Fruit fly (Drosophila melanogaster): Measurements from ENCODE around the gene CG11286.

The CG11286 gene

DNA sequence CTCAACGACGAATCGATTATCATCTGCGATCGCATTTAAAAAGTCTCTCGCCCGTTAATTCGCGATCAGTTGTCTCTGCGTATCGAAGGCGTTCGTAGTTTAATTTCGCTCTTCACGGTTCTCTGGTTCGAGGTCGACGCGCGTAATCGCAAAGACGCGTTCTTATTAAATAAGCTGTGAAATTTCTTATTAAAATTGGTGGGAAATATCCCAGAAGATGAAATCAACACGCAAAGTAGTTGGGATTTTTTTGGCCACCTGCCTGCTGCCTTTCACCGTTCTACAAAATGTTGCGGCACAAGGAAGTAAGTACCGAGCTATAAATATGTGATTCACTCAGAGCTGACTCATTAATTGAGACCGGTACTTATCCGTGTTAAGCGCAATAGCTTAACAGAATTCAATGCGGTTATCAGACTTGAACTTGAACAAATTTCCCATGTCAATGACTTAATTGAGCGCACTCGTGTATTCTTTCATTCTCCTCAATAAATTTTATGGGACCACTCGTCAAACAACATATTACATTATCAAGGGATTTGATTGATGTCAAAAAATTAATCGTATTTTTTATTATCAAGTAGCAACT, 10.5 kb downstream of the CG11286 start:
- TF ChIP-seq chinmo (GFP tag; IDR thresholded peaks at IDR 0.05; ENCODE audit: partially characterized antibody) (0 out of 4 replicates have a peak, but pooled peaks have one; percentile 42), crol (GFP tag; IDR thresholded peaks at IDR 0.05) (no peak), CG34376 (GFP tag; optimal IDR thresholded peaks at IDR 0.05) (peak; percentile 22)

- no peak for TF ChIP-seq CG8089 (GFP tag; optimal IDR thresholded peaks at IDR 0.05)
- no peak for TF ChIP-seq Camta (GFP tag; optimal IDR thresholded peaks at IDR 0.05)
- TF ChIP-seq twi (tag; optimal IDR thresholded peaks at IDR 0.05): no peak
- no peak for TF ChIP-seq ssp (GFP tag; IDR thresholded peaks at IDR 0.05)
- no peak for TF ChIP-seq CG7786 (GFP tag; optimal IDR thresholded peaks at IDR 0.05)
- TF ChIP-seq bowl (GFP tag; IDR thresholded peaks at IDR 0.05): no peak
- TF ChIP-seq dm (GFP tag; optimal IDR thresholded peaks at IDR 0.05): no peak
- no peak for TF ChIP-seq HLHmδ (GFP tag; optimal IDR thresholded peaks at IDR 0.05)
- no peak for TF ChIP-seq CTCF (GFP tag; optimal IDR thresholded peaks at IDR 0.05)
These were observed 12.1 kb downstream of the CG11286 start, which contains the start of gene Sp7 for dm6 chr3R:7759486-7759885. Sp7 (plus strand) TSS chr3R:7759786.

DNA sequence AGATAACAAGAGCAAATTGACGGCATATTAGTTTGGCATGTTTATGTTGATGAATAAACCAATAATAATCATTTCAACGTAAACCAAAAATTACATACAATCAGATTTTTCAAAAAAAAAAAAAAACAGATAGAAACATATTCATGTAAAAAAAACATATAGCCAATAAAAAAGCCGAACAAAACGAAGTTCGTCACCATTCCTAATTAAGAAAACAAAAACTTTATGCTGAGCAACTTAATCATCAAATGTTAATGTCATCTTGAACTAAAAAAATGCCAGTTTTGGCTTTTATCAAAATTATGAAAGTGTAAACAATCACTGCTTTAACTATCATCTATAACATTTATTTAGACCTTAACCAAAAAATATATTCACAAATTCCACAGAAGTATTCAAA, 13.7 kb downstream of the CG11286 start, which contains the start of gene CG10919:
TSS of gene CG10919 (plus strand) at position 301 of the 400 bp plus-strand sequence.
- TF ChIP-seq CG17328 (GFP tag; IDR thresholded peaks at IDR 0.05) (no peak), run (tag; optimal IDR thresholded peaks at IDR 0.05) (no peak), CG1529 (GFP tag; optimal IDR thresholded peaks at IDR 0.05) (no peak), Ssrp (tag; optimal IDR thresholded peaks at IDR 0.05) (no peak), dmrt99B (tag; optimal IDR thresholded peaks at IDR 0.05) (no peak), pfk (GFP tag; optimal IDR thresholded peaks at IDR 0.05) (no peak), HmgZ (tag; optimal IDR thresholded peaks at IDR 0.05) (no peak), hkb (optimal IDR thresholded peaks at IDR 0.05) (no peak), hkb (GFP tag; IDR thresholded peaks at IDR 0.05) (no peak), gce (GFP tag; IDR thresholded peaks at IDR 0.05) (no peak), lov (optimal IDR thresholded peaks at IDR 0.05) (no peak), lov (GFP tag; IDR thresholded peaks at IDR 0.05) (no peak), CG7357 (GFP tag; IDR thresholded peaks at IDR 0.05) (no peak), CG2120 (GFP tag; optimal IDR thresholded peaks at IDR 0.05) (no peak), sna (GFP tag; IDR thresholded peaks at IDR 0.05; ENCODE audit: partially characterized antibody) (no peak)

DNA sequence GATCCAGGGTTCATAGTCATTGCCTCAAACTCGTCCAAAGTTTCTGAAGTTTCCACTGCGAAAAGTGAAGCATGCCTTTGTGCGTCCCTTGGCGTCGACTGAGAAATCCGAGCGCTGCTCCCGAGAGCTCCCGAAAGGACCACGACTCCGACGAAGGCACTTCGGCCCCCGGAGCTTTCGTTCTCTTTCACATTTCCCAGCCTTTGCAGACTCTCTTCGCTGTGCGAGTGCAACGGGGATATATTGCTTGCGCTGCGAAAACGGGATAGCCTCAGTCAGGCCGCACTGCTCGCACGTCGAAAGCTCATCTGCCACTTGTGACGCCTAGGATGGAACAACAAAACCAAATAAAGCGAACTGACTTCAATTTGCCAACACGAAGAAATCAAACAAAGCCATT, 18.0 kb downstream of the CG11286 start:
- TF ChIP-seq CG2199 (GFP tag; IDR thresholded peaks at IDR 0.05): no peak
- TF ChIP-seq Poxn (GFP tag; IDR thresholded peaks at IDR 0.05): no peak
- TF ChIP-seq CG1832 (GFP tag; optimal IDR thresholded peaks at IDR 0.05): peak; percentile 81
- no peak for TF ChIP-seq Sry-δ (GFP tag; optimal IDR thresholded peaks at IDR 0.05)
- TF ChIP-seq CG3163 (GFP tag; optimal IDR thresholded peaks at IDR 0.05): peak; percentile 97
- TF ChIP-seq Ets65A (GFP tag): peak; percentile 28
- TF ChIP-seq MTF-1 (GFP tag; optimal IDR thresholded peaks at IDR 0.05; ENCODE audit: borderline replicate concordance): no peak
- peak; percentile 15; the same call in 1 of the 3 replicates for TF ChIP-seq zen2 (GFP tag; IDR thresholded peaks at IDR 0.05; ENCODE audit: partially characterized antibody)
- TF ChIP-seq Adf1 (GFP tag; IDR thresholded peaks at IDR 0.05): peak; percentile 50
- TF ChIP-seq CG13894 (tag; optimal IDR thresholded peaks at IDR 0.05): peak; percentile 1
- TF ChIP-seq scrt (GFP tag; optimal IDR thresholded peaks at IDR 0.05): peak; percentile 19
- TF ChIP-seq Trl (optimal IDR thresholded peaks at IDR 0.05): peak; percentile 15 to 21
- TF ChIP-seq Trl (GFP tag; optimal IDR thresholded peaks at IDR 0.05): no peak
- no peak for TF ChIP-seq ase (GFP tag; IDR thresholded peaks at IDR 0.05)
- no peak for TF ChIP-seq slou (GFP tag; optimal IDR thresholded peaks at IDR 0.05)
- no peak for TF ChIP-seq NfI (GFP tag; optimal IDR thresholded peaks at IDR 0.05)
- peak; percentile 97 for TF ChIP-seq Deaf1 (tag; optimal IDR thresholded peaks at IDR 0.05)
- TF ChIP-seq Hand (GFP tag; optimal IDR thresholded peaks at IDR 0.05): no peak
- TF ChIP-seq Hmr (GFP tag; optimal IDR thresholded peaks at IDR 0.05): peak; percentile 14
- peak; percentile 14; the same call in 1 of the 2 replicates for TF ChIP-seq CG13287 (GFP tag; IDR thresholded peaks at IDR 0.05; ENCODE audit: partially characterized antibody)
- TF ChIP-seq chinmo (GFP tag; IDR thresholded peaks at IDR 0.05; ENCODE audit: partially characterized antibody): 0 out of 4 replicates have a peak, but pooled peaks have one; percentile 21
- TF ChIP-seq CG33213 (GFP tag; optimal IDR thresholded peaks at IDR 0.05): no peak
- TF ChIP-seq Taf1 (GFP tag; IDR thresholded peaks at IDR 0.05): no peak

Data from whole organism, embryonic.